Worm (Caenorhabditis elegans): ENCODE data around the gene rop-1.

rop-1 gene

ce11 chrV:10255005-10255472, at the start of gene rop-1:
rop-1 (minus strand) TSS chrV:10255055.
- no peak for TF ChIP-seq mab-5 (tag; optimal IDR thresholded peaks at IDR 0.05)
- no peak for TF ChIP-seq R02D3.7 (tag; optimal IDR thresholded peaks at IDR 0.05)
- no peak for TF ChIP-seq ceh-82 (tag; optimal IDR thresholded peaks at IDR 0.05)
- peak; percentile 60 for TF ChIP-seq C34F6.9 (tag; optimal IDR thresholded peaks at IDR 0.05)
- no peak for TF ChIP-seq unc-39 (tag; optimal IDR thresholded peaks at IDR 0.05)
- TF ChIP-seq ztf-11 (tag; optimal IDR thresholded peaks at IDR 0.05) = no peak
- TF ChIP-seq unc-62 (GFP tag; optimal IDR thresholded peaks at IDR 0.05) = no peak
- no peak for TF ChIP-seq nhr-10 (tag; optimal IDR thresholded peaks at IDR 0.05)
- no peak for TF ChIP-seq nhr-23 (tag; optimal IDR thresholded peaks at IDR 0.05)
- no peak for TF ChIP-seq alr-1 (tag; optimal IDR thresholded peaks at IDR 0.05)
- no peak for TF ChIP-seq lin-39 (tag; optimal IDR thresholded peaks at IDR 0.05)
- TF ChIP-seq nhr-12 (tag; optimal IDR thresholded peaks at IDR 0.05) = no peak
- no peak for TF ChIP-seq mbf-1 (tag; optimal IDR thresholded peaks at IDR 0.05)
- peak; percentile 88 for TF ChIP-seq nhr-129 (tag; optimal IDR thresholded peaks at IDR 0.05)
- no peak for TF ChIP-seq snpc-4 (tag; optimal IDR thresholded peaks at IDR 0.05)
- no peak for TF ChIP-seq zag-1 (tag; optimal IDR thresholded peaks at IDR 0.05)
- TF ChIP-seq nhr-77 (tag; optimal IDR thresholded peaks at IDR 0.05) = no peak
- TF ChIP-seq nhr-25 (tag; optimal IDR thresholded peaks at IDR 0.05) = no peak
- TF ChIP-seq sem-4 (tag; optimal IDR thresholded peaks at IDR 0.05) = no peak
- TF ChIP-seq ztf-4 (tag; optimal IDR thresholded peaks at IDR 0.05) = no peak
- TF ChIP-seq ztf-1 (GFP tag; conservative IDR thresholded peaks at IDR 0.05) = no peak
- TF ChIP-seq gmeb-1 (tag; optimal IDR thresholded peaks at IDR 0.05) = peak; percentile 2
- TF ChIP-seq blmp-1 (tag; optimal IDR thresholded peaks at IDR 0.05; ENCODE audit: insufficient read depth) = peak; percentile 53
- TF ChIP-seq crh-2 (tag; optimal IDR thresholded peaks at IDR 0.05) = no peak
- no peak for TF ChIP-seq peb-1 (tag; optimal IDR thresholded peaks at IDR 0.05)
- TF ChIP-seq ceh-16 (tag; optimal IDR thresholded peaks at IDR 0.05) = no peak
- no peak for TF ChIP-seq nhr-6 (tag; optimal IDR thresholded peaks at IDR 0.05)
- TF ChIP-seq sma-9 (GFP tag; optimal IDR thresholded peaks at IDR 0.05) = no peak
- TF ChIP-seq sma-9 (tag; optimal IDR thresholded peaks at IDR 0.05) = no peak
- peak; percentile 48 for TF ChIP-seq fos-1 (tag; optimal IDR thresholded peaks at IDR 0.05)
- TF ChIP-seq F13H6.1 (tag; optimal IDR thresholded peaks at IDR 0.05) = no peak
- TF ChIP-seq elt-3 (tag; optimal IDR thresholded peaks at IDR 0.05) = no peak
- TF ChIP-seq ama-1 (optimal IDR thresholded peaks at IDR 0.05) = peak; percentile 19
- peak; percentile 75 for TF ChIP-seq unc-55 (GFP tag; optimal IDR thresholded peaks at IDR 0.05)
- no peak for TF ChIP-seq nhr-21 (tag; optimal IDR thresholded peaks at IDR 0.05)
- no peak for TF ChIP-seq elt-1 (tag; optimal IDR thresholded peaks at IDR 0.05)
- TF ChIP-seq egl-27 (tag; optimal IDR thresholded peaks at IDR 0.05) = no peak
- TF ChIP-seq ZK546.5 (tag; optimal IDR thresholded peaks at IDR 0.05) = no peak
- no peak for TF ChIP-seq lin-11 (tag; optimal IDR thresholded peaks at IDR 0.05)
- TF ChIP-seq lin-13 (GFP tag; optimal IDR thresholded peaks at IDR 0.05) = no peak
- TF ChIP-seq dmd-4 (tag; optimal IDR thresholded peaks at IDR 0.05) = no peak
- TF ChIP-seq aly-2 (tag; optimal IDR thresholded peaks at IDR 0.05) = no peak
- no peak for TF ChIP-seq mdl-1 (tag; optimal IDR thresholded peaks at IDR 0.05)
- TF ChIP-seq nhr-11 (tag; optimal IDR thresholded peaks at IDR 0.05) = no peak
- TF ChIP-seq Y55F3AM.14 (GFP tag; optimal IDR thresholded peaks at IDR 0.05) = no peak
- TF ChIP-seq skn-1 (tag; optimal IDR thresholded peaks at IDR 0.05) = no peak
- TF ChIP-seq lsy-2 (tag; optimal IDR thresholded peaks at IDR 0.05) = peak in 1 of 2 experiments; percentile 15
- no peak for TF ChIP-seq sma-3 (GFP tag; optimal IDR thresholded peaks at IDR 0.05)
- TF ChIP-seq nhr-237 (tag; optimal IDR thresholded peaks at IDR 0.05) = no peak
